Worm (Caenorhabditis elegans): ENCODE data around the gene msp-76.

DNA sequence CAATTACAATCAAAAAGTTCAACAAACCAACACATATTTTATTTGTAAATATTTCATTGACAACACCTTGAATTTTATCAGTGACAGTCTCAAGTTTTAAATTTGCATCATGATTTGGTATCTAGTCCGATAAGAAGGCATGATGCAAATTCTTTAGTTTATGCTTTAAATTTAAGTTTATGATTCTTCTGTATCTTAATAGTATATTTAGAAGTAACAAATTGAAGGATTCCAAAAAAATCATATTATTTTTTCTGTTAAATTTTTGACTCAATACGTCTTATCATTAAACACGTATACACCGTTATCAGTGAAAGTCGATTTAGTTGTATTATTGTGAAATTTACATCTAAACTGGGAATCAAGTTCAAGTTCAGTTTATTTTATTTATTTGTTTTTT, 37.6 kb upstream of the msp-76 start, which contains the start of gene chca-1:
- no peak for TF ChIP-seq nhr-237 (tag; optimal IDR thresholded peaks at IDR 0.05)
- TF ChIP-seq ZK546.5 (tag; optimal IDR thresholded peaks at IDR 0.05) = no peak

Measured in whole organism, L3 larva.